Fruit fly (Drosophila melanogaster) whole organism, embryonic: Measurements from ENCODE around the gene CG5892.
A peak's percentile ranks its signal among the peaks of the same experiment; 100 is the strongest.

Experiments used
- CG10274 ChIP-seq: fragments of 200-800 bp; sonication (Bioruptor generic); optimal IDR thresholded peaks from 3 replicates; lab custom pipeline; 2017; ENCODE audit warnings: missing biosample characterization, mild to moderate bottlenecking, missing genetic modification characterization
- CG11085 ChIP-seq: fragments of 200-800 bp; sonication (Bioruptor generic); IDR thresholded peaks from 2 replicates; pipeline ENCODE4 v1.3.6; 2022; ENCODE audit warnings: missing biosample characterization, missing genetic modification characterization
- CG11093 ChIP-seq: fragments of 200-800 bp; sonication (Bioruptor generic); IDR thresholded peaks from 3 replicates; pipeline ENCODE4 v1.3.6; 2022; ENCODE audit warnings: missing biosample characterization, missing genetic modification characterization
- CG11723 ChIP-seq: fragments of 200-800 bp; sonication (Bioruptor generic); optimal IDR thresholded peaks from 2 replicates; lab custom pipeline; 2017; ENCODE audit warnings: missing biosample characterization, mild to moderate bottlenecking, missing genetic modification characterization
- CG12769 ChIP-seq: fragments of 200-800 bp; sonication (Bioruptor generic); optimal IDR thresholded peaks from 2 replicates; lab custom pipeline; 2019; ENCODE audit warnings: missing biosample characterization, mild to moderate bottlenecking, missing genetic modification characterization, moderate library complexity
- CG13296 ChIP-seq: fragments of 200-800 bp; sonication (Bioruptor generic); optimal IDR thresholded peaks from 3 replicates; lab custom pipeline; 2018; ENCODE audit warnings: missing biosample characterization, mild to moderate bottlenecking, missing genetic modification characterization
- CG1647 ChIP-seq: fragments of 200-800 bp; sonication (Bioruptor generic); optimal IDR thresholded peaks from 3 replicates; lab custom pipeline; 2016; ENCODE audit warnings: missing biosample characterization, missing genetic modification characterization
- CG17328 ChIP-seq: fragments of 200-800 bp; sonication (Bioruptor generic); IDR thresholded peaks from 2 replicates; pipeline ENCODE4 v1.3.6; 2022; ENCODE audit warnings: missing biosample characterization, missing genetic modification characterization
- CG17359 ChIP-seq: fragments of 200-800 bp; sonication (Bioruptor generic); optimal IDR thresholded peaks from 3 replicates; lab custom pipeline; 2018; ENCODE audit warnings: missing biosample characterization, mild to moderate bottlenecking, missing genetic modification characterization, moderate library complexity
- CG30403 ChIP-seq: fragments of 200-800 bp; sonication (Bioruptor generic); optimal IDR thresholded peaks from 3 replicates; lab custom pipeline; 2016; ENCODE audit warnings: missing biosample characterization, missing genetic modification characterization
- CG32772 ChIP-seq: fragments of 200-800 bp; sonication (Bioruptor generic); IDR thresholded peaks from 2 replicates; pipeline ENCODE4 v1.3.6; 2022; ENCODE audit warnings: missing biosample characterization, missing genetic modification characterization
- CG3281 ChIP-seq: fragments of 200-800 bp; sonication (Bioruptor generic); optimal IDR thresholded peaks from 3 replicates; lab custom pipeline; 2017; ENCODE audit warnings: missing biosample characterization, mild to moderate bottlenecking, missing genetic modification characterization
- CG3407 ChIP-seq: fragments of 200-800 bp; sonication (Bioruptor generic); optimal IDR thresholded peaks from 2 replicates; lab custom pipeline; 2018; ENCODE audit warnings: missing biosample characterization, mild to moderate bottlenecking, missing genetic modification characterization
- CG3995 ChIP-seq: fragments of 200-800 bp; sonication (Bioruptor generic); optimal IDR thresholded peaks from 3 replicates; lab custom pipeline; 2016; ENCODE audit warnings: missing biosample characterization, missing genetic modification characterization
- CG42726 ChIP-seq: fragments of 200-800 bp; sonication (Bioruptor generic); IDR thresholded peaks from 2 replicates; pipeline ENCODE4 v1.3.6; 2022; ENCODE audit warnings: missing biosample characterization, missing genetic modification characterization; ENCODE audit not compliant: partially characterized antibody
- CG5245 ChIP-seq: fragments of 200-800 bp; sonication (Bioruptor generic); optimal IDR thresholded peaks from 3 replicates; lab custom pipeline; 2016; ENCODE audit warnings: missing biosample characterization, missing genetic modification characterization
- CG8388 ChIP-seq: fragments of 200-800 bp; sonication (Bioruptor generic); optimal IDR thresholded peaks from 2 replicates; lab custom pipeline; 2019; ENCODE audit warnings: missing biosample characterization, mild to moderate bottlenecking, missing genetic modification characterization, moderate library complexity
- D ChIP-seq, 2 experiments: fragments of 200-800 bp in 1 of 2; fragments of >200 bp in 1 of 2; sonication (Bioruptor generic) in 1 of 2; optimal IDR thresholded peaks; 2 replicates in 1 of 2; 3 replicates in 1 of 2; lab custom pipeline; 2017; ENCODE audit warnings: mild to moderate bottlenecking in 1 of 2, missing biosample characterization in 1 of 2, missing genetic modification characterization in 1 of 2, missing genetic modification reagents in 1 of 2
- H15 ChIP-seq: fragments of 200-800 bp; sonication (Bioruptor generic); IDR thresholded peaks from 3 replicates; pipeline ENCODE4 v1.3.6; 2022; ENCODE audit warnings: missing biosample characterization, missing genetic modification characterization
- Lhr ChIP-seq: fragments of 200-800 bp; sonication (Bioruptor generic); optimal IDR thresholded peaks from 3 replicates; lab custom pipeline; 2017; ENCODE audit warnings: mild to moderate bottlenecking, missing biosample characterization, missing genetic modification reagents, missing genetic modification characterization
- Opbp ChIP-seq: fragments of 200-800 bp; sonication (Bioruptor generic); IDR thresholded peaks from 3 replicates; pipeline ENCODE4 v1.3.6; 2022; ENCODE audit warnings: missing biosample characterization, missing genetic modification characterization; ENCODE audit not compliant: partially characterized antibody
- Pdp1 ChIP-seq, 2 experiments: fragments of 200-800 bp; sonication (Bioruptor generic); optimal IDR thresholded peaks; 3 replicates each; lab custom pipeline; 2016; ENCODE audit warnings: missing biosample characterization in 2 of 2, missing genetic modification characterization in 2 of 2, mild to moderate bottlenecking in 1 of 2, moderate library complexity in 1 of 2
- Scr ChIP-seq: fragments of 200-800 bp; sonication (Bioruptor generic); IDR thresholded peaks from 2 replicates; pipeline ENCODE4 v1.3.6; 2022; ENCODE audit warnings: missing biosample characterization, missing genetic modification characterization; ENCODE audit not compliant: partially characterized antibody
- Ssrp ChIP-seq: fragments of 200-800 bp; sonication (Bioruptor generic); optimal IDR thresholded peaks from 2 replicates; lab custom pipeline; 2018; ENCODE audit warnings: missing biosample characterization, mild to moderate bottlenecking, missing genetic modification characterization, moderate library complexity
- Tbp ChIP-seq: fragments of >200 bp; optimal IDR thresholded peaks from 2 replicates; lab custom pipeline; 2018; ENCODE audit warnings: missing biosample characterization, missing genetic modification characterization
- ap ChIP-seq: fragments of 200-800 bp; sonication (Bioruptor generic); IDR thresholded peaks from 2 replicates; pipeline ENCODE4 v1.3.6; 2022; ENCODE audit warnings: missing biosample characterization, missing genetic modification characterization
- bigmax ChIP-seq: fragments of 200-800 bp; sonication (Bioruptor generic); optimal IDR thresholded peaks from 2 replicates; lab custom pipeline; 2018; ENCODE audit warnings: missing biosample characterization, mild to moderate bottlenecking, missing genetic modification characterization
- caup ChIP-seq: fragments of 200-800 bp; sonication (Bioruptor generic); optimal IDR thresholded peaks from 3 replicates; lab custom pipeline; 2017; ENCODE audit warnings: missing biosample characterization, mild to moderate bottlenecking, missing genetic modification characterization, moderate library complexity; ENCODE audit not compliant: severe bottlenecking
- cg ChIP-seq: fragments of 200-800 bp; sonication (Bioruptor generic); optimal IDR thresholded peaks from 3 replicates; lab custom pipeline; 2019; ENCODE audit warnings: missing biosample characterization, mild to moderate bottlenecking, missing genetic modification characterization, moderate library complexity
- crp ChIP-seq, 2 experiments: fragments of 200-800 bp; sonication (Bioruptor generic); optimal IDR thresholded peaks; 2 replicates in 1 of 2; 3 replicates in 1 of 2; lab custom pipeline; 2017; ENCODE audit warnings: missing biosample characterization in 2 of 2, missing genetic modification characterization in 2 of 2, mild to moderate bottlenecking in 1 of 2, moderate library complexity in 1 of 2
- dmrt99B ChIP-seq: fragments of 200-800 bp; sonication (Bioruptor generic); optimal IDR thresholded peaks from 2 replicates; lab custom pipeline; 2018; ENCODE audit warnings: missing biosample characterization, mild to moderate bottlenecking, missing genetic modification characterization, moderate library complexity
- fd96Cb ChIP-seq: fragments of 200-800 bp; sonication (Bioruptor generic); optimal IDR thresholded peaks from 2 replicates; lab custom pipeline; 2018; ENCODE audit warnings: missing biosample characterization, mild to moderate bottlenecking, missing genetic modification characterization, moderate library complexity
- gro ChIP-seq: fragments of 200-800 bp; sonication (Bioruptor generic); optimal IDR thresholded peaks from 2 replicates; lab custom pipeline; 2016; ENCODE audit warnings: missing biosample characterization, missing genetic modification characterization
- ham ChIP-seq: fragments of 200-800 bp; sonication (Bioruptor generic); IDR thresholded peaks from 2 replicates; pipeline ENCODE4 v1.3.6; 2022; ENCODE audit warnings: missing biosample characterization, missing genetic modification characterization
- hkb ChIP-seq, 2 experiments: fragments of 200-800 bp in 1 of 2; fragments of >200 bp in 1 of 2; sonication (Bioruptor generic) in 1 of 2; IDR thresholded peaks in 1 of 2; optimal IDR thresholded peaks in 1 of 2; 2 replicates each; pipeline versions ENCODE4 v1.3.6 to Lab custom; 2017 to 2022; ENCODE audit warnings: missing biosample characterization in 1 of 2, missing genetic modification characterization in 1 of 2
- lab ChIP-seq: fragments of 200-800 bp; sonication (Bioruptor generic); optimal IDR thresholded peaks from 3 replicates; lab custom pipeline; 2017; ENCODE audit warnings: missing biosample characterization, missing genetic modification characterization, mild to moderate bottlenecking, moderate library complexity, missing genetic modification reagents
- oc ChIP-seq: fragments of 200-800 bp; sonication (Bioruptor generic); optimal IDR thresholded peaks from 2 replicates; lab custom pipeline; 2018; ENCODE audit warnings: missing biosample characterization, mild to moderate bottlenecking, missing genetic modification characterization, moderate library complexity
- psq ChIP-seq: fragments of 200-800 bp; sonication (Bioruptor generic); optimal IDR thresholded peaks from 2 replicates; lab custom pipeline; 2017; ENCODE audit warnings: missing biosample characterization, missing genetic modification characterization
- repo ChIP-seq: fragments of 200-800 bp; sonication (Bioruptor generic); optimal IDR thresholded peaks from 2 replicates; lab custom pipeline; 2016; ENCODE audit warnings: missing biosample characterization, missing genetic modification characterization
- sc ChIP-seq, 3 experiments: fragments of >200 bp in 2 of 3; fragments of 200-800 bp in 1 of 3; sonication (Bioruptor generic) in 1 of 3; optimal IDR thresholded peaks; 2 replicates in 2 of 3; 3 replicates in 1 of 3; lab custom pipeline; 2017; ENCODE audit warnings: mild to moderate bottlenecking in 1 of 3, missing biosample characterization in 1 of 3, missing genetic modification characterization in 1 of 3, missing genetic modification reagents in 1 of 3
- sd ChIP-seq: fragments of 200-800 bp; sonication (Bioruptor generic); optimal IDR thresholded peaks from 3 replicates; lab custom pipeline; 2018; ENCODE audit warnings: missing biosample characterization, mild to moderate bottlenecking, missing genetic modification characterization, moderate library complexity
- sens ChIP-seq: fragments of 200-800 bp; sonication (Bioruptor generic); peaks from one replicate; lab custom pipeline; 2016; ENCODE audit warnings: missing biosample characterization, missing genetic modification characterization
- seq ChIP-seq: fragments of 200-800 bp; sonication (Bioruptor generic); IDR thresholded peaks from 2 replicates; pipeline ENCODE4 v1.3.6; 2022; ENCODE audit warnings: missing biosample characterization, missing genetic modification characterization
- sob ChIP-seq: fragments of 200-800 bp; sonication (Bioruptor generic); IDR thresholded peaks from 2 replicates; pipeline ENCODE4 v1.3.6; 2022; ENCODE audit warnings: missing biosample characterization, missing genetic modification characterization
- ssp ChIP-seq: fragments of 200-800 bp; sonication (Bioruptor generic); IDR thresholded peaks from 2 replicates; pipeline ENCODE4 v1.3.6; 2022; ENCODE audit warnings: missing biosample characterization, missing genetic modification characterization
- tll ChIP-seq, 2 experiments: fragments of 200-800 bp in 1 of 2; fragments of >200 bp in 1 of 2; sonication (Bioruptor generic) in 1 of 2; optimal IDR thresholded peaks; 2 replicates each; lab custom pipeline; 2017 to 2019; ENCODE audit warnings: missing biosample characterization in 2 of 2, missing genetic modification characterization in 2 of 2, mild to moderate bottlenecking in 1 of 2, moderate library complexity in 1 of 2
- vnd ChIP-seq: fragments of 200-800 bp; sonication (Bioruptor generic); IDR thresholded peaks from 3 replicates; pipeline ENCODE4 v1.3.6; 2022; ENCODE audit warnings: missing biosample characterization, missing genetic modification characterization; ENCODE audit not compliant: partially characterized antibody
- zen ChIP-seq: fragments of 200-800 bp; sonication (Bioruptor generic); optimal IDR thresholded peaks from 3 replicates; lab custom pipeline; 2018; ENCODE audit warnings: missing biosample characterization, mild to moderate bottlenecking, missing genetic modification characterization, moderate library complexity

CG5892 gene

DNA sequence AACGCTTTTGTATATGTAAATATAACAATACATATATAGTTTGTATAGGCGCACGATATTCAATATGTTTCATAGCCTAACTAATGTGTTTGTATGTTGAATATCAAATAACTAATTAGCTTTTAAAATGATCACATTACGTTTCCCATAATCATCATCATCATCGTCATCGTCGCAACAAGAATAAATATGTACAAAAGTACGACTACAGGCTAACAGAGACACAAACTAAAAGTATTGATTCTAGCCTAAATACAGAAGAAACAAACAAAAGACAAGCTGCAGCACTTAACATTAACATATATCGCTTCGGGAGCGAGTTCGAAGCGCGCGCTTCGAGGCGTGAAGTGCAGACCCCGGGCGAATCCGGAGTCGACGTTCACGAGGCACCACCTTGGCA, 28.8 kb downstream of the CG5892 start (continued):
- peak; percentile 13 for TF ChIP-seq CG12769
- peak; percentile 40 for TF ChIP-seq lab (GFP tag; lab: Kevin White, UChicago)
- peak; percentile 11 for TF ChIP-seq CG3281 (GFP tag; lab: Kevin White, UChicago)
- no peak for TF ChIP-seq sob
- no peak for TF ChIP-seq hkb (optimal IDR thresholded peaks at IDR 0.05; lab: Kevin White, UChicago)
- peak; percentile 47; the same call in 1 of the 2 replicates for TF ChIP-seq hkb (GFP tag; IDR thresholded peaks at IDR 0.05; lab: Robert Waterston, UW)
- TF ChIP-seq cg (GFP tag; lab: Kevin White, UChicago): no peak
- no peak for TF ChIP-seq CG11723 (GFP tag; lab: Kevin White, UChicago)
- peak; percentile 70 for TF ChIP-seq CG13296
- no peak for TF ChIP-seq Pdp1 (GFP tag; optimal IDR thresholded peaks at IDR 0.05; lab: Kevin White, UChicago)
- TF ChIP-seq CG32772 (GFP tag; lab: Robert Waterston, UW): no peak
- no peak for TF ChIP-seq oc
- no peak for TF ChIP-seq sc (optimal IDR thresholded peaks at IDR 0.05; lab: Kevin White, UChicago)
- no peak for TF ChIP-seq sc (GFP tag; optimal IDR thresholded peaks at IDR 0.05; lab: Kevin White, UChicago)
- peak; percentile 22 for TF ChIP-seq dmrt99B (tag; lab: Kevin White, UChicago)
- no peak for TF ChIP-seq CG3995 (GFP tag; lab: Kevin White, UChicago)
- TF ChIP-seq H15 (GFP tag; lab: Robert Waterston, UW): no peak
- no peak for TF ChIP-seq ham (GFP tag; lab: Robert Waterston, UW)
- peak; percentile 69 for TF ChIP-seq sens (GFP tag; lab: Kevin White, UChicago)
- TF ChIP-seq zen: no peak
- TF ChIP-seq caup (GFP tag; lab: Kevin White, UChicago): peak; percentile 36
- no peak for TF ChIP-seq ap (GFP tag; lab: Robert Waterston, UW)
- no peak for TF ChIP-seq CG11085 (GFP tag; lab: Robert Waterston, UW)
- TF ChIP-seq seq: no peak
- no peak for TF ChIP-seq vnd (GFP tag; lab: Robert Waterston, UW)
- no peak for TF ChIP-seq Opbp (GFP tag; lab: Robert Waterston, UW)
- no peak for TF ChIP-seq CG11093
- no peak for TF ChIP-seq Tbp (GFP tag; lab: Kevin White, UChicago)
- no peak for TF ChIP-seq Scr (GFP tag; lab: Robert Waterston, UW)
- no peak for TF ChIP-seq Lhr
- no peak for TF ChIP-seq CG8388 (GFP tag; lab: Kevin White, UChicago)
- TF ChIP-seq CG17328 (GFP tag; lab: Robert Waterston, UW): no peak
- TF ChIP-seq CG42726 (GFP tag; lab: Robert Waterston, UW): no peak
- no peak for TF ChIP-seq CG10274 (GFP tag; lab: Kevin White, UChicago)
- TF ChIP-seq CG3407 (GFP tag; lab: Kevin White, UChicago): peak; percentile 32
- TF ChIP-seq D (optimal IDR thresholded peaks at IDR 0.05; lab: Kevin White, UChicago): no peak
- TF ChIP-seq D (GFP tag; optimal IDR thresholded peaks at IDR 0.05; lab: Kevin White, UChicago): peak; percentile 11
- no peak for TF ChIP-seq Ssrp (tag; lab: Kevin White, UChicago)
- no peak for TF ChIP-seq CG5245 (GFP tag; lab: Kevin White, UChicago)
- no peak for TF ChIP-seq crp (GFP tag; optimal IDR thresholded peaks at IDR 0.05; lab: Kevin White, UChicago)
- TF ChIP-seq fd96Cb (tag; lab: Kevin White, UChicago): no peak
- peak; percentile 41 for TF ChIP-seq CG17359
- TF ChIP-seq CG30403: no peak
- TF ChIP-seq sd: no peak
- no peak for TF ChIP-seq tll (GFP tag; optimal IDR thresholded peaks at IDR 0.05; lab: Kevin White, UChicago)
- TF ChIP-seq bigmax (GFP tag; lab: Kevin White, UChicago): no peak
- no peak for TF ChIP-seq repo (GFP tag; lab: Kevin White, UChicago)
- no peak for TF ChIP-seq CG1647 (GFP tag; lab: Kevin White, UChicago)
- TF ChIP-seq psq (GFP tag; lab: Kevin White, UChicago): no peak
- TF ChIP-seq gro (GFP tag; lab: Kevin White, UChicago): no peak
- TF ChIP-seq ssp (GFP tag; lab: Robert Waterston, UW): no peak
